Fruit fly (Drosophila melanogaster) whole organism: ENCODE measurements around the gene CG13042.
A peak's percentile ranks its signal among the peaks of the same experiment; 100 is the strongest.

ENCODE experiments used
- CG8478 ChIP-seq: fragments of >200 bp; optimal IDR thresholded peaks from 2 replicates; lab custom pipeline; 2018; ENCODE audit warnings: inconsistent platforms
- EcR ChIP-seq, 2 experiments: fragments of >200 bp; optimal IDR thresholded peaks; 2 replicates each; lab custom pipeline; 2017; ENCODE audit warnings: missing biosample characterization in 2 of 2, missing genetic modification characterization in 2 of 2, missing genetic modification reagents in 2 of 2
- pan ChIP-seq: fragments of >200 bp; optimal IDR thresholded peaks from 2 replicates; lab custom pipeline; 2017

DNA sequence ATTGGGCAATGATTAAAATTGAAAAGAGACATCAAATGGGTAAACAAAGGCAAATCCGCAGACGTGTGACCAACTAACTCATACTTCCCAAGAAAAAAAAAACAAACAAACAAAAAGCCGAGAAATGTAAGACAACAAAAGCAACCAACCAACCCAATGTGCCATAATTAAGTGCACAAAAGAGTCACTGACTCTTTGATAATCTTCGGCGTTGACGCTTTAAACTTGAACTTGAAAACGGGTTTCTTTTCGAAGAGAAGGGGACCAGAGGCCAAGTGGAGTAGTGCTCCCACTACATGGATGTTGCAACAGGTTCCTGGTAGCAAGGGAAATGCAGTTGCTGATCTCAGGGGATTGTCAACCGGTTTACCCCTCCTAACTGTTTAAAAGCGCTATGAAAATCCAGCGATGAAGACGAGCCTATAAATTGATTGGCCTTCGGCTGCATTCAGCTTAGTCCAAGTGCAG is 28.3 kb downstream of the CG13042 start, which contains the start of gene CG13064:
- TF ChIP-seq EcR (GFP tag; optimal IDR thresholded peaks at IDR 0.05; lab: Kevin White, UChicago) (peak in 1 of 2 experiments; percentile 54), pan (no peak), CG8478 (lab: Kevin White, UChicago) (no peak)
